Worm (Caenorhabditis elegans) whole organism, L1 larva: ENCODE data around the gene F22B7.9.

Experiments
- C04F5.9 ChIP-seq: sonication (generic microtip); optimal IDR thresholded peaks from 2 replicates; lab custom pipeline; 2016; ENCODE audit warnings: missing genetic modification characterization, missing compliant biosample characterization
- C34B4.2 ChIP-seq: sonication (generic microtip); optimal IDR thresholded peaks from 2 replicates; lab custom pipeline; 2017; ENCODE audit warnings: mild to moderate bottlenecking, missing genetic modification characterization, missing compliant biosample characterization
- aha-1 ChIP-seq: fragments of 150-350 bp; optimal IDR thresholded peaks from 2 replicates; lab custom pipeline; 2014; ENCODE audit warnings: missing biosample characterization, missing genetic modification characterization
- aly-2 ChIP-seq: fragments of 150-350 bp; optimal IDR thresholded peaks from 2 replicates; lab custom pipeline; 2014; ENCODE audit warnings: missing biosample characterization, missing genetic modification characterization
- ceh-63 ChIP-seq: fragments of 200-800 bp; sonication (Bioruptor generic); optimal IDR thresholded peaks from 2 replicates; lab custom pipeline; 2018; ENCODE audit warnings: mild to moderate bottlenecking, missing genetic modification characterization, missing compliant biosample characterization
- ceh-8 ChIP-seq: fragments of 200-800 bp; sonication (Bioruptor generic); optimal IDR thresholded peaks from 2 replicates; lab custom pipeline; 2018; ENCODE audit warnings: mild to moderate bottlenecking, missing genetic modification characterization, moderate library complexity, missing compliant biosample characterization
- ceh-82 ChIP-seq, 3 experiments: fragments of 150-350 bp in 1 of 3; sonication (generic microtip) in 2 of 3; optimal IDR thresholded peaks; 2 replicates each; lab custom pipeline; 2014 to 2017; ENCODE audit warnings: missing biosample characterization in 3 of 3, missing genetic modification characterization in 3 of 3
- ceh-90 ChIP-seq: sonication (generic microtip); optimal IDR thresholded peaks from 2 replicates; lab custom pipeline; 2016; ENCODE audit warnings: missing genetic modification characterization, missing compliant biosample characterization
- dpl-1 ChIP-seq, 3 experiments: fragments of 150-350 bp in 2 of 3; sonication (generic microtip) in 1 of 3; optimal IDR thresholded peaks; 2 replicates each; lab custom pipeline; 2014 to 2017; ENCODE audit warnings: missing biosample characterization in 3 of 3, missing genetic modification characterization in 3 of 3, missing genetic modification reagents in 3 of 3
- efl-1 ChIP-seq, 4 experiments: fragments of 150-350 bp; optimal IDR thresholded peaks in 3 of 4; peaks in 1 of 4; 1 replicate in 1 of 4; 2 replicates in 3 of 4; lab custom pipeline; 2014; ENCODE audit warnings: missing biosample characterization in 2 of 4, missing genetic modification characterization in 2 of 4, missing genetic modification reagents in 2 of 4
- efl-3 ChIP-seq: fragments of 200-800 bp; sonication (Bioruptor generic); optimal IDR thresholded peaks from 2 replicates; lab custom pipeline; 2018; ENCODE audit warnings: mild to moderate bottlenecking, missing genetic modification characterization, missing compliant biosample characterization
- egl-27 ChIP-seq, 2 experiments: fragments of 150-350 bp in 1 of 2; sonication (generic microtip); optimal IDR thresholded peaks; 3 replicates each; lab custom pipeline; 2017 to 2018; ENCODE audit warnings: missing biosample characterization in 2 of 2, missing genetic modification characterization in 2 of 2, missing genetic modification reagents in 2 of 2
- ets-5 ChIP-seq: fragments of 200-800 bp; sonication (Bioruptor generic); IDR thresholded peaks from 2 replicates; pipeline ENCODE4 v1.3.6; 2022; ENCODE audit warnings: missing genetic modification characterization, missing compliant biosample characterization
- fkh-10 ChIP-seq: sonication (generic microtip); optimal IDR thresholded peaks from 2 replicates; lab custom pipeline; 2017; ENCODE audit warnings: missing biosample characterization, missing genetic modification reagents, missing genetic modification characterization
- fkh-8 ChIP-seq: sonication (generic microtip); optimal IDR thresholded peaks from 2 replicates; lab custom pipeline; 2016; ENCODE audit warnings: mild to moderate bottlenecking, missing genetic modification characterization, missing compliant biosample characterization
- fos-1 ChIP-seq: fragments of 150-350 bp; optimal IDR thresholded peaks from 2 replicates; lab custom pipeline; 2014; ENCODE audit warnings: missing biosample characterization, missing genetic modification characterization
- grh-1 ChIP-seq: fragments of 200-800 bp; sonication (Bioruptor generic); IDR thresholded peaks from 2 replicates; pipeline ENCODE4 v1.3.6; 2022; ENCODE audit warnings: missing genetic modification reagents, missing genetic modification characterization, missing compliant biosample characterization
- hlh-4 ChIP-seq: sonication (generic microtip); optimal IDR thresholded peaks from 2 replicates; lab custom pipeline; 2016; ENCODE audit warnings: mild to moderate bottlenecking, missing genetic modification characterization, missing compliant biosample characterization
- hpl-2 ChIP-seq: fragments of 150-350 bp; optimal IDR thresholded peaks from 2 replicates; lab custom pipeline; 2014; ENCODE audit warnings: missing biosample characterization, missing genetic modification reagents, missing genetic modification characterization
- irx-1 ChIP-seq: sonication (generic microtip); optimal IDR thresholded peaks from 2 replicates; lab custom pipeline; 2016; ENCODE audit warnings: missing genetic modification characterization, missing compliant biosample characterization
- isw-1 ChIP-seq: fragments of 200-800 bp; sonication (Bioruptor generic); IDR thresholded peaks from 2 replicates; pipeline ENCODE4 v1.3.6; 2022; ENCODE audit warnings: missing genetic modification characterization, missing compliant biosample characterization
- jun-1 ChIP-seq: fragments of 150-350 bp; optimal IDR thresholded peaks from 2 replicates; lab custom pipeline; 2014; ENCODE audit warnings: missing biosample characterization, missing genetic modification reagents, missing genetic modification characterization
- lin-13 ChIP-seq: fragments of 150-350 bp; optimal IDR thresholded peaks from 2 replicates; lab custom pipeline; 2014; ENCODE audit warnings: missing biosample characterization, missing genetic modification reagents, missing genetic modification characterization
- lin-15B ChIP-seq: fragments of 150-350 bp; sonication (generic microtip); optimal IDR thresholded peaks from 3 replicates; lab custom pipeline; 2014; ENCODE audit warnings: missing biosample characterization, missing genetic modification characterization
- lin-35 ChIP-seq, 2 experiments: fragments of 150-350 bp; optimal IDR thresholded peaks; 2 replicates each; lab custom pipeline; 2014; ENCODE audit warnings: missing biosample characterization in 2 of 2, missing genetic modification characterization in 2 of 2, missing genetic modification reagents in 2 of 2
- lsy-2 ChIP-seq, 2 experiments: fragments of 150-350 bp; optimal IDR thresholded peaks; 2 replicates each; lab custom pipeline; 2014; ENCODE audit warnings: missing biosample characterization in 2 of 2, missing genetic modification characterization in 2 of 2
- mab-9 ChIP-seq: fragments of 200-800 bp; sonication (Bioruptor generic); IDR thresholded peaks from 2 replicates; pipeline ENCODE4 v1.3.6; 2022; ENCODE audit warnings: missing genetic modification reagents, missing genetic modification characterization, missing compliant biosample characterization
- mep-1 ChIP-seq: fragments of 150-350 bp; optimal IDR thresholded peaks from 2 replicates; lab custom pipeline; 2014; ENCODE audit warnings: missing biosample characterization, missing genetic modification characterization
- nhr-20 ChIP-seq: sonication (generic microtip); optimal IDR thresholded peaks from 2 replicates; lab custom pipeline; 2016; ENCODE audit warnings: mild to moderate bottlenecking, missing genetic modification characterization, missing compliant biosample characterization
- nhr-237 ChIP-seq: fragments of 150-350 bp; optimal IDR thresholded peaks from 2 replicates; lab custom pipeline; 2014; ENCODE audit warnings: missing biosample characterization, missing genetic modification characterization
- nhr-28 ChIP-seq: fragments of 150-350 bp; optimal IDR thresholded peaks from 2 replicates; lab custom pipeline; 2014; ENCODE audit warnings: missing biosample characterization, missing genetic modification characterization
- nhr-76 ChIP-seq: sonication (generic microtip); optimal IDR thresholded peaks from 2 replicates; lab custom pipeline; 2017; ENCODE audit warnings: missing biosample characterization, missing genetic modification characterization
- nhr-84 ChIP-seq: sonication (generic microtip); optimal IDR thresholded peaks from 2 replicates; lab custom pipeline; 2017; ENCODE audit warnings: missing biosample characterization, missing genetic modification characterization
- nhr-85 ChIP-seq: sonication (generic microtip); peaks from one replicate; lab custom pipeline; 2016; ENCODE audit warnings: missing genetic modification characterization, inconsistent platforms, missing compliant biosample characterization
- rnt-1 ChIP-seq: sonication (generic microtip); optimal IDR thresholded peaks from 2 replicates; lab custom pipeline; 2016; ENCODE audit warnings: mild to moderate bottlenecking, missing genetic modification characterization, moderate library complexity, missing compliant biosample characterization
- skn-1 ChIP-seq: fragments of 150-350 bp; optimal IDR thresholded peaks from 2 replicates; lab custom pipeline; 2014; ENCODE audit warnings: missing biosample characterization, missing genetic modification characterization
- tbx-2 ChIP-seq: sonication (generic microtip); optimal IDR thresholded peaks from 2 replicates; lab custom pipeline; 2016; ENCODE audit warnings: missing genetic modification characterization, missing compliant biosample characterization
- tlp-1 ChIP-seq: fragments of 150-350 bp; optimal IDR thresholded peaks from 2 replicates; lab custom pipeline; 2014; ENCODE audit warnings: missing biosample characterization, missing genetic modification characterization
- unc-30 ChIP-seq: sonication (generic microtip); optimal IDR thresholded peaks from 2 replicates; lab custom pipeline; 2017; ENCODE audit warnings: missing biosample characterization, missing genetic modification characterization
- unc-62 ChIP-seq: fragments of 150-350 bp; optimal IDR thresholded peaks from 2 replicates; lab custom pipeline; 2014; ENCODE audit warnings: missing biosample characterization, missing genetic modification reagents, missing genetic modification characterization
- unc-86 ChIP-seq: sonication (generic microtip); optimal IDR thresholded peaks from 2 replicates; lab custom pipeline; 2016; ENCODE audit warnings: missing genetic modification characterization, missing compliant biosample characterization
- xbp-1 ChIP-seq: sonication (generic microtip); optimal IDR thresholded peaks from 2 replicates; lab custom pipeline; 2016; ENCODE audit warnings: missing genetic modification characterization, missing compliant biosample characterization
- zag-1 ChIP-seq: fragments of 150-350 bp; optimal IDR thresholded peaks from 2 replicates; lab custom pipeline; 2014; ENCODE audit warnings: missing biosample characterization, missing genetic modification characterization
- ztf-11 ChIP-seq, 2 experiments: sonication (generic microtip); optimal IDR thresholded peaks; 2 replicates each; lab custom pipeline; 2016 to 2017; ENCODE audit warnings: missing genetic modification characterization in 2 of 2, missing biosample characterization in 1 of 2, missing compliant biosample characterization in 1 of 2
- ztf-4 ChIP-seq: fragments of 150-350 bp; optimal IDR thresholded peaks from 2 replicates; lab custom pipeline; 2014; ENCODE audit warnings: missing biosample characterization, missing genetic modification characterization

The F22B7.9 gene

DNA sequence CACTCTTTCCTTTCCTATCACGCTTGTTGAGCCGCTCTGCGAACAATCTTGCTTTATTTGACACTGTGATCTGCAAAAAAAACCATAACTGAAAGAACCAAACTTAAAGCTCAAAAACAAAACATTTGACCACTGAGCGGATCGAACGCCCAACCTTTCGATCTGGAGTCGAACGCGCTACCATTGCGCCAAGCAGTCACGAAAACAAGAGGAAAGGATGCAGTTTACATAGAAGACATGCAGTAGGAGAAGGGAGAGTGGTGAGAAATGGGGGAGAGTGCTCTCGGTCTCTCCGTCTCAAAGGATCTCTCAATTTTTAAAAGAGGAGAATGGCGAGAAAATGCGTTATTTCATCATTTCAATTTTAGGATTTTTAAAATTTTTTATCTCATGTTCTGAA lies 24.6 kb upstream of the F22B7.9 start (continued):
- TF ChIP-seq ceh-8 (GFP tag; lab: Kevin White, UChicago) (peak; percentile 54), nhr-85 (tag; lab: Kevin White, UChicago) (peak; percentile 80), aha-1 (no peak), lsy-2 (tag; optimal IDR thresholded peaks at IDR 0.05; lab: Kevin White, UChicago) (peak; percentile 58 to 73), C04F5.9 (tag; lab: Kevin White, UChicago) (peak; percentile 8), hpl-2 (GFP tag; lab: Kevin White, UChicago) (no peak), zag-1 (tag; lab: Kevin White, UChicago) (no peak), nhr-76 (tag; lab: Kevin White, UChicago) (no peak), hlh-4 (tag; lab: Kevin White, UChicago) (no peak), isw-1 (peak; percentile 24; the same call in 1 of the 2 replicates), grh-1 (GFP tag; lab: Robert Waterston, UW) (no peak), nhr-20 (tag; lab: Kevin White, UChicago) (peak; percentile 68), xbp-1 (tag; lab: Kevin White, UChicago) (peak; percentile 63), unc-62 (GFP tag; lab: Kevin White, UChicago) (no peak), aly-2 (peak; percentile 70), ceh-90 (tag; lab: Kevin White, UChicago) (peak; percentile 12), lin-13 (peak; percentile 42), rnt-1 (tag; lab: Kevin White, UChicago) (peak; percentile 73), jun-1 (peak; percentile 61), C34B4.2 (tag; lab: Kevin White, UChicago) (no peak), irx-1 (tag; lab: Kevin White, UChicago) (peak; percentile 32), lin-35 (GFP tag; optimal IDR thresholded peaks at IDR 0.05; lab: Kevin White, UChicago) (peak; percentile 58 to 82), fkh-10 (GFP tag; lab: Kevin White, UChicago) (peak; percentile 52), dpl-1 (GFP tag; optimal IDR thresholded peaks at IDR 0.05; lab: Kevin White, UChicago) (peak; percentile 26 to 49 (median 49)), nhr-237 (tag; lab: Kevin White, UChicago) (no peak), unc-86 (tag; lab: Kevin White, UChicago) (peak; percentile 28), nhr-28 (tag; lab: Kevin White, UChicago) (no peak), ets-5 (GFP tag; lab: Robert Waterston, UW) (no peak), skn-1 (tag; lab: Kevin White, UChicago) (peak; percentile 47), egl-27 (tag; optimal IDR thresholded peaks at IDR 0.05; lab: Kevin White, UChicago) (no peak), mep-1 (tag; lab: Kevin White, UChicago) (peak; percentile 71), ztf-11 (tag; optimal IDR thresholded peaks at IDR 0.05; lab: Kevin White, UChicago) (peak in 1 of 2 experiments; percentile 53), mab-9 (GFP tag; lab: Robert Waterston, UW) (no peak), efl-3 (GFP tag; lab: Kevin White, UChicago) (no peak), efl-1 (optimal IDR thresholded peaks at IDR 0.05; lab: Kevin White, UChicago) (peak; percentile 66 to 70), efl-1 (GFP tag; optimal IDR thresholded peaks at IDR 0.05 in 1 of 2; lab: Kevin White, UChicago) (peak; percentile 55 to 96), tlp-1 (tag; lab: Kevin White, UChicago) (no peak), ceh-82 (tag; optimal IDR thresholded peaks at IDR 0.05; lab: Kevin White, UChicago) (peak; percentile 23 to 75 (median 51)), nhr-84 (no peak), fkh-8 (tag; lab: Kevin White, UChicago) (peak; percentile 61), tbx-2 (tag; lab: Kevin White, UChicago) (peak; percentile 61), unc-30 (tag; lab: Kevin White, UChicago) (no peak), ztf-4 (peak; percentile 29), ceh-63 (peak; percentile 3), lin-15B (tag; lab: Kevin White, UChicago) (no peak), fos-1 (tag; lab: Kevin White, UChicago) (peak; percentile 24)
